Fruit fly (Drosophila melanogaster) whole organism, embryonic: ENCODE data around the gene bnl.
A peak's percentile ranks its signal among the peaks of the same experiment; 100 is the strongest.

Experiments used
- Asciz ChIP-seq: fragments of 200-800 bp; sonication (Bioruptor generic); optimal IDR thresholded peaks from 2 replicates; lab custom pipeline; 2017; ENCODE audit warnings: missing biosample characterization, mild to moderate bottlenecking, missing genetic modification characterization, missing genetic modification reagents
- Blimp-1 ChIP-seq: fragments of 200-800 bp; sonication (Bioruptor generic); optimal IDR thresholded peaks from 3 replicates; lab custom pipeline; 2018; ENCODE audit warnings: missing biosample characterization, missing genetic modification characterization, mild to moderate bottlenecking, moderate library complexity, missing genetic modification reagents
- Bteb2 ChIP-seq: fragments of 200-800 bp; sonication (Bioruptor generic); optimal IDR thresholded peaks from 2 replicates; lab custom pipeline; 2016; ENCODE audit warnings: missing biosample characterization, missing genetic modification characterization
- C15 ChIP-seq: fragments of 200-800 bp; sonication (Bioruptor generic); IDR thresholded peaks from 3 replicates; pipeline ENCODE4 v1.3.6; 2022; ENCODE audit warnings: missing biosample characterization, missing genetic modification characterization
- CG11247 ChIP-seq: fragments of 200-800 bp; sonication (Bioruptor generic); IDR thresholded peaks from 2 replicates; pipeline ENCODE4 v1.3.6; 2022; ENCODE audit warnings: missing biosample characterization, missing genetic modification characterization
- CG11504 ChIP-seq: fragments of 200-800 bp; sonication (Bioruptor generic); optimal IDR thresholded peaks from 3 replicates; lab custom pipeline; 2019; ENCODE audit warnings: missing biosample characterization, mild to moderate bottlenecking, missing genetic modification characterization, moderate library complexity
- CG11696 ChIP-seq: fragments of 200-800 bp; sonication (Bioruptor generic); IDR thresholded peaks from 2 replicates; pipeline ENCODE4 v1.3.6; 2022; ENCODE audit warnings: missing biosample characterization, missing genetic modification characterization
- CG14710 ChIP-seq: fragments of 200-800 bp; sonication (Bioruptor generic); optimal IDR thresholded peaks from 3 replicates; lab custom pipeline; 2019; ENCODE audit warnings: missing biosample characterization, mild to moderate bottlenecking, missing genetic modification characterization, moderate library complexity
- CG15601 ChIP-seq: fragments of 200-800 bp; sonication (Bioruptor generic); optimal IDR thresholded peaks from 3 replicates; lab custom pipeline; 2019; ENCODE audit warnings: missing biosample characterization, mild to moderate bottlenecking, missing genetic modification characterization, moderate library complexity
- CG17802 ChIP-seq: fragments of 200-800 bp; sonication (Bioruptor generic); optimal IDR thresholded peaks from 2 replicates; lab custom pipeline; 2018; ENCODE audit warnings: missing biosample characterization, mild to moderate bottlenecking, missing genetic modification characterization, moderate library complexity
- CG2116 ChIP-seq: fragments of 200-800 bp; sonication (Bioruptor generic); optimal IDR thresholded peaks from 3 replicates; lab custom pipeline; 2018; ENCODE audit warnings: missing biosample characterization, mild to moderate bottlenecking, missing genetic modification characterization
- CG2129 ChIP-seq: fragments of 200-800 bp; sonication (Bioruptor generic); IDR thresholded peaks from 2 replicates; pipeline ENCODE4 v1.3.6; 2022; ENCODE audit warnings: missing biosample characterization, missing genetic modification characterization; ENCODE audit not compliant: partially characterized antibody
- CG2202 ChIP-seq: fragments of 200-800 bp; sonication (Bioruptor generic); optimal IDR thresholded peaks from 2 replicates; lab custom pipeline; 2018; ENCODE audit warnings: missing biosample characterization, mild to moderate bottlenecking, missing genetic modification characterization
- CG31224 ChIP-seq: fragments of 200-800 bp; sonication (Bioruptor generic); IDR thresholded peaks from 2 replicates; pipeline ENCODE4 v1.3.6; 2022; ENCODE audit warnings: missing biosample characterization, missing genetic modification characterization
- CG32772 ChIP-seq: fragments of 200-800 bp; sonication (Bioruptor generic); IDR thresholded peaks from 2 replicates; pipeline ENCODE4 v1.3.6; 2022; ENCODE audit warnings: missing biosample characterization, missing genetic modification characterization
- CG3407 ChIP-seq: fragments of 200-800 bp; sonication (Bioruptor generic); optimal IDR thresholded peaks from 2 replicates; lab custom pipeline; 2018; ENCODE audit warnings: missing biosample characterization, mild to moderate bottlenecking, missing genetic modification characterization
- CG4360 ChIP-seq: fragments of 200-800 bp; sonication (Bioruptor generic); IDR thresholded peaks from 2 replicates; pipeline ENCODE4 v1.3.6; 2022; ENCODE audit warnings: missing biosample characterization, missing genetic modification characterization
- CG4617 ChIP-seq: fragments of 200-800 bp; sonication (Bioruptor generic); optimal IDR thresholded peaks from 3 replicates; lab custom pipeline; 2016; ENCODE audit warnings: missing biosample characterization, missing genetic modification characterization, borderline replicate concordance
- CG4820 ChIP-seq: fragments of 200-800 bp; sonication (Bioruptor generic); optimal IDR thresholded peaks from 3 replicates; lab custom pipeline; 2016; ENCODE audit warnings: missing biosample characterization, missing genetic modification characterization
- CG5245 ChIP-seq: fragments of 200-800 bp; sonication (Bioruptor generic); optimal IDR thresholded peaks from 3 replicates; lab custom pipeline; 2016; ENCODE audit warnings: missing biosample characterization, missing genetic modification characterization
- CG6791 ChIP-seq: fragments of 200-800 bp; sonication (Bioruptor generic); IDR thresholded peaks from 3 replicates; pipeline ENCODE4 v1.3.6; 2022; ENCODE audit warnings: missing biosample characterization, missing genetic modification characterization; ENCODE audit not compliant: partially characterized antibody
- CG7271 ChIP-seq: fragments of 200-800 bp; sonication (Bioruptor generic); optimal IDR thresholded peaks from 2 replicates; lab custom pipeline; 2018; ENCODE audit warnings: missing biosample characterization, mild to moderate bottlenecking, missing genetic modification characterization, moderate library complexity
- CG7372 ChIP-seq: fragments of 200-800 bp; sonication (Bioruptor generic); IDR thresholded peaks from 2 replicates; pipeline ENCODE4 v1.3.6; 2022; ENCODE audit warnings: missing biosample characterization, missing genetic modification characterization
- CHES-1-like ChIP-seq: fragments of 200-800 bp; sonication (Bioruptor generic); optimal IDR thresholded peaks from 2 replicates; lab custom pipeline; 2016; ENCODE audit warnings: missing biosample characterization, missing genetic modification characterization
- CkIIα-i1 ChIP-seq: fragments of 200-800 bp; sonication (Bioruptor generic); IDR thresholded peaks from 2 replicates; pipeline ENCODE4 v1.3.6; 2022; ENCODE audit warnings: missing biosample characterization, missing genetic modification characterization
- CoRest ChIP-seq: fragments of 200-800 bp; sonication (Bioruptor generic); optimal IDR thresholded peaks from 3 replicates; lab custom pipeline; 2018; ENCODE audit warnings: missing biosample characterization, mild to moderate bottlenecking, missing genetic modification characterization, moderate library complexity
- CrebB ChIP-seq: fragments of 200-800 bp; sonication (Bioruptor generic); optimal IDR thresholded peaks from 3 replicates; lab custom pipeline; 2018; ENCODE audit warnings: missing biosample characterization, mild to moderate bottlenecking, missing genetic modification characterization
- D ChIP-seq, 2 experiments: fragments of 200-800 bp in 1 of 2; fragments of >200 bp in 1 of 2; sonication (Bioruptor generic) in 1 of 2; optimal IDR thresholded peaks; 2 replicates in 1 of 2; 3 replicates in 1 of 2; lab custom pipeline; 2017; ENCODE audit warnings: mild to moderate bottlenecking in 1 of 2, missing biosample characterization in 1 of 2, missing genetic modification characterization in 1 of 2, missing genetic modification reagents in 1 of 2
- E2f2 ChIP-seq: fragments of 200-800 bp; sonication (Bioruptor generic); IDR thresholded peaks from 2 replicates; pipeline ENCODE4 v1.3.6; 2022; ENCODE audit warnings: missing biosample characterization, missing genetic modification characterization
- ERR ChIP-seq: fragments of 200-800 bp; sonication (Bioruptor generic); optimal IDR thresholded peaks from 2 replicates; lab custom pipeline; 2016; ENCODE audit warnings: missing biosample characterization, missing genetic modification characterization
- Fer2 ChIP-seq: fragments of 200-800 bp; sonication (Bioruptor generic); optimal IDR thresholded peaks from 2 replicates; lab custom pipeline; 2018; ENCODE audit warnings: missing biosample characterization, mild to moderate bottlenecking, missing genetic modification characterization, moderate library complexity
- GATAe ChIP-seq: fragments of 200-800 bp; sonication (Bioruptor generic); conservative IDR thresholded peaks from 2 replicates; pipeline ENCODE4 v1.3.6; 2022; ENCODE audit warnings: missing biosample characterization, missing genetic modification characterization
- Gsc ChIP-seq: fragments of 200-800 bp; sonication (Bioruptor generic); IDR thresholded peaks from 2 replicates; pipeline ENCODE4 v1.3.6; 2022; ENCODE audit warnings: missing biosample characterization, missing genetic modification characterization
- Rfx ChIP-seq: fragments of 200-800 bp; sonication (Bioruptor generic); IDR thresholded peaks from 2 replicates; pipeline ENCODE4 v1.3.6; 2022; ENCODE audit warnings: missing biosample characterization, missing genetic modification characterization
- Vsx1 ChIP-seq: fragments of 200-800 bp; sonication (Bioruptor generic); optimal IDR thresholded peaks from 2 replicates; lab custom pipeline; 2017; ENCODE audit warnings: missing biosample characterization, mild to moderate bottlenecking, missing genetic modification characterization, missing genetic modification reagents
- Xbp1 ChIP-seq: fragments of 200-800 bp; sonication (Bioruptor generic); optimal IDR thresholded peaks from 3 replicates; lab custom pipeline; 2016; ENCODE audit warnings: missing biosample characterization, mild to moderate bottlenecking, missing genetic modification characterization
- cad ChIP-seq: fragments of >200 bp; optimal IDR thresholded peaks from 2 replicates; lab custom pipeline; 2017; ENCODE audit warnings: missing biosample characterization, missing genetic modification characterization
- crc ChIP-seq: fragments of 200-800 bp; sonication (Bioruptor generic); optimal IDR thresholded peaks from 2 replicates; lab custom pipeline; 2016; ENCODE audit warnings: missing biosample characterization, missing genetic modification characterization
- dati ChIP-seq: fragments of 200-800 bp; sonication (Bioruptor generic); IDR thresholded peaks from 2 replicates; pipeline ENCODE4 v1.3.6; 2022; ENCODE audit warnings: missing biosample characterization, missing genetic modification characterization
- en ChIP-seq: fragments of 200-800 bp; sonication (Bioruptor generic); optimal IDR thresholded peaks from 2 replicates; lab custom pipeline; 2016; ENCODE audit warnings: missing biosample characterization, missing genetic modification characterization
- gce ChIP-seq: fragments of 200-800 bp; sonication (Bioruptor generic); IDR thresholded peaks from 3 replicates; pipeline ENCODE4 v1.3.6; 2022; ENCODE audit warnings: missing biosample characterization, missing genetic modification characterization
- hb ChIP-seq: fragments of 200-800 bp; sonication (Bioruptor generic); IDR thresholded peaks from 3 replicates; pipeline ENCODE4 v1.3.6; 2022; ENCODE audit warnings: missing biosample characterization, missing genetic modification characterization; ENCODE audit not compliant: partially characterized antibody
- jigr1 ChIP-seq: fragments of 200-800 bp; sonication (Bioruptor generic); IDR thresholded peaks from 3 replicates; pipeline ENCODE4 v1.3.6; 2022; ENCODE audit warnings: missing biosample characterization, missing genetic modification characterization
- org-1 ChIP-seq: fragments of 200-800 bp; sonication (Bioruptor generic); optimal IDR thresholded peaks from 2 replicates; lab custom pipeline; 2017; ENCODE audit warnings: missing biosample characterization, missing genetic modification characterization
- phol ChIP-seq: fragments of 200-800 bp; sonication (Bioruptor generic); optimal IDR thresholded peaks from 3 replicates; lab custom pipeline; 2018; ENCODE audit warnings: missing biosample characterization, mild to moderate bottlenecking, missing genetic modification characterization, moderate library complexity
- rib ChIP-seq: fragments of 200-800 bp; sonication (Bioruptor generic); IDR thresholded peaks from 2 replicates; pipeline ENCODE4 v1.3.6; 2022; ENCODE audit warnings: missing biosample characterization, missing genetic modification characterization
- shn ChIP-seq: fragments of 200-800 bp; sonication (Bioruptor generic); optimal IDR thresholded peaks from 3 replicates; lab custom pipeline; 2016; ENCODE audit warnings: missing biosample characterization, missing genetic modification characterization
- tgo ChIP-seq: fragments of 200-800 bp; sonication (Bioruptor generic); IDR thresholded peaks from 3 replicates; pipeline ENCODE4 v1.3.6; 2022; ENCODE audit warnings: missing biosample characterization, missing genetic modification characterization
- tin ChIP-seq: fragments of 200-800 bp; sonication (Bioruptor generic); optimal IDR thresholded peaks from 3 replicates; lab custom pipeline; 2016; ENCODE audit warnings: missing biosample characterization, missing genetic modification characterization
- trh ChIP-seq: fragments of 200-800 bp; sonication (Bioruptor generic); optimal IDR thresholded peaks from 2 replicates; lab custom pipeline; 2016; ENCODE audit warnings: missing biosample characterization, missing genetic modification characterization

bnl gene

dm6 chr3R:19858017-19858659 lies 21.5 kb upstream of the bnl start (continued):
- TF ChIP-seq shn (GFP tag; lab: Kevin White, UChicago) (no peak), phol (tag; lab: Kevin White, UChicago) (no peak), CG2129 (GFP tag; lab: Robert Waterston, UW) (no peak), rib (GFP tag; lab: Robert Waterston, UW) (no peak), CG3407 (GFP tag; lab: Kevin White, UChicago) (peak; percentile 29), CkIIα-i1 (GFP tag; lab: Robert Waterston, UW) (no peak), Blimp-1 (no peak), org-1 (GFP tag; lab: Kevin White, UChicago) (peak; percentile 44), GATAe (GFP tag; lab: Robert Waterston, UW) (no peak), CG4617 (GFP tag; lab: Kevin White, UChicago) (no peak), Gsc (GFP tag; lab: Robert Waterston, UW) (no peak), CG2202 (tag; lab: Kevin White, UChicago) (no peak), dati (GFP tag; lab: Robert Waterston, UW) (no peak), CG4360 (GFP tag; lab: Robert Waterston, UW) (no peak), CG6791 (GFP tag; lab: Robert Waterston, UW) (no peak), CoRest (no peak), jigr1 (GFP tag; lab: Robert Waterston, UW) (no peak), D (optimal IDR thresholded peaks at IDR 0.05; lab: Kevin White, UChicago) (no peak), D (GFP tag; optimal IDR thresholded peaks at IDR 0.05; lab: Kevin White, UChicago) (peak; percentile 10), en (GFP tag; lab: Kevin White, UChicago) (no peak), CG11504 (tag; lab: Kevin White, UChicago) (no peak), Xbp1 (GFP tag; lab: Kevin White, UChicago) (no peak), gce (GFP tag; lab: Robert Waterston, UW) (no peak), tgo (GFP tag; lab: Robert Waterston, UW) (no peak), CG15601 (no peak), Fer2 (tag; lab: Kevin White, UChicago) (no peak), CG2116 (no peak), CG7372 (no peak), E2f2 (GFP tag; lab: Robert Waterston, UW) (peak; percentile 26; the same call in 1 of the 2 replicates), CG32772 (GFP tag; lab: Robert Waterston, UW) (no peak), trh (GFP tag; lab: Kevin White, UChicago) (no peak), CG31224 (GFP tag; lab: Robert Waterston, UW) (no peak), Asciz (GFP tag; lab: Kevin White, UChicago) (peak; percentile 26), C15 (GFP tag; lab: Robert Waterston, UW) (no peak), CG11247 (no peak), Rfx (GFP tag; lab: Robert Waterston, UW) (peak; percentile 46; the same call in 1 of the 2 replicates), CrebB (tag; lab: Kevin White, UChicago) (peak; percentile 46), CG17802 (tag; lab: Kevin White, UChicago) (no peak), ERR (GFP tag; lab: Kevin White, UChicago) (peak; percentile 18), crc (GFP tag; lab: Kevin White, UChicago) (no peak), CG11696 (GFP tag; lab: Robert Waterston, UW) (no peak), tin (no peak), CG4820 (GFP tag; lab: Kevin White, UChicago) (no peak), hb (GFP tag; lab: Robert Waterston, UW) (no peak), CG5245 (no peak), Bteb2 (GFP tag; lab: Kevin White, UChicago) (no peak), CG7271 (tag; lab: Kevin White, UChicago) (no peak), Vsx1 (GFP tag; lab: Kevin White, UChicago) (peak; percentile 43), CG14710 (tag; lab: Kevin White, UChicago) (peak; percentile 5), cad (GFP tag; lab: Kevin White, UChicago) (no peak), CHES-1-like (GFP tag; lab: Kevin White, UChicago) (peak; percentile 10)
